Worm (Caenorhabditis elegans) whole organism, L3 larva: ENCODE results near the gene Y73B6BL.22.

Source experiments
- ceh-82 ChIP-seq: fragments of 150-350 bp; optimal IDR thresholded peaks from 2 replicates; lab custom pipeline; 2014; ENCODE audit warnings: missing biosample characterization, missing genetic modification characterization
- fkh-2 ChIP-seq: fragments of 150-350 bp; optimal IDR thresholded peaks from 2 replicates; lab custom pipeline; 2014; ENCODE audit warnings: missing biosample characterization, missing genetic modification reagents, missing genetic modification characterization
- fos-1 ChIP-seq: fragments of 150-350 bp; optimal IDR thresholded peaks from 2 replicates; lab custom pipeline; 2014; ENCODE audit warnings: missing biosample characterization, missing genetic modification characterization
- hmg-11 ChIP-seq: sonication (generic microtip); optimal IDR thresholded peaks from 2 replicates; lab custom pipeline; 2016; ENCODE audit warnings: missing genetic modification characterization, missing compliant biosample characterization
- nfya-1 ChIP-seq: sonication (generic microtip); optimal IDR thresholded peaks from 2 replicates; lab custom pipeline; 2017; ENCODE audit warnings: missing genetic modification characterization, mild to moderate bottlenecking, missing compliant biosample characterization, antibody characterized with exemption, moderate library complexity; ENCODE audit not compliant: insufficient read depth
- nhr-11 ChIP-seq: fragments of 150-350 bp; optimal IDR thresholded peaks from 2 replicates; lab custom pipeline; 2014; ENCODE audit warnings: missing biosample characterization, missing genetic modification characterization
- nhr-77 ChIP-seq: fragments of 150-350 bp; optimal IDR thresholded peaks from 2 replicates; lab custom pipeline; 2014; ENCODE audit warnings: missing biosample characterization, missing genetic modification characterization
- pha-4 ChIP-seq: fragments of 150-350 bp; optimal IDR thresholded peaks from 2 replicates; lab custom pipeline; 2014; ENCODE audit warnings: missing biosample characterization, missing genetic modification reagents, missing genetic modification characterization
- skn-1 ChIP-seq: fragments of 150-350 bp; optimal IDR thresholded peaks from 2 replicates; lab custom pipeline; 2014; ENCODE audit warnings: missing biosample characterization, missing genetic modification characterization
- zag-1 ChIP-seq: fragments of 150-350 bp; optimal IDR thresholded peaks from 2 replicates; lab custom pipeline; 2014; ENCODE audit warnings: missing biosample characterization, missing genetic modification characterization
- ztf-11 ChIP-seq: fragments of 150-350 bp; optimal IDR thresholded peaks from 2 replicates; lab custom pipeline; 2014; ENCODE audit warnings: missing biosample characterization, missing genetic modification characterization

- no peak for TF ChIP-seq nfya-1
- no peak for TF ChIP-seq fos-1 (tag; lab: Kevin White, UChicago)
- TF ChIP-seq nhr-77 = no peak
- no peak for TF ChIP-seq nhr-11 (tag; lab: Kevin White, UChicago)
- no peak for TF ChIP-seq ztf-11 (tag; lab: Kevin White, UChicago)
- TF ChIP-seq pha-4 (tag; lab: Kevin White, UChicago) = no peak
- TF ChIP-seq skn-1 (tag; lab: Kevin White, UChicago) = no peak
- TF ChIP-seq hmg-11 (tag; lab: Kevin White, UChicago) = no peak
- no peak for TF ChIP-seq zag-1
- TF ChIP-seq ceh-82 (tag; lab: Kevin White, UChicago) = no peak
- TF ChIP-seq fkh-2 = no peak
Measured at ce11 chrIV:6372267-6372666, 44.2 kb downstream of the Y73B6BL.22 start.
